Worm (Caenorhabditis elegans): ENCODE measurements around the gene F35A5.8.

The F35A5.8 gene

DNA sequence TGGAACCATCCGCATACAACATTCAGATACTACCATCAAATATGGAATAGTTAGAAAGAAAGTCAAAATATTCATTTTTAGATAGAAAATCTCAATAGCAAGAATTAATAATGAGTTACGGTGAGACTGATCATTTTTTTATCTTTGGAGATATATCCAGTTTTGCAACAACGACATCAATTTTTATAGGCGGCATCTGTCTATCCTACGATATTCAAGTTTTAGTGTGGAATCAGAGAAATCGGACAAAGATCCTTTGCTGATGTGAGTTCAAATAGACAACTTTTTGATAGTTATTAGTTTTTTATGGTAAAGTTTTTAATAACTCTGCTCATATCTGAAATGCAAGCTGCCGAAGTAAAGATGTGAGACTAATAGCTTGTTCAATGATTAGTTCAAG is 36.7 kb downstream of the F35A5.8 start, which contains the start of gene F47B7.4:
Gene F47B7.4, minus strand, starts transcription at position 101 of the 400 bp plus-strand sequence.
- TF ChIP-seq zip-4 (GFP tag; optimal IDR thresholded peaks at IDR 0.05): no peak
- TF ChIP-seq nhr-28 (tag; optimal IDR thresholded peaks at IDR 0.05): no peak
- TF ChIP-seq rnt-1 (tag; optimal IDR thresholded peaks at IDR 0.05): no peak
- TF ChIP-seq ceh-82 (tag; optimal IDR thresholded peaks at IDR 0.05): no peak
- TF ChIP-seq lin-13 (GFP tag; optimal IDR thresholded peaks at IDR 0.05): no peak
- no peak for TF ChIP-seq nhr-19 (GFP tag; conservative IDR thresholded peaks at IDR 0.05)
- TF ChIP-seq unc-86 (tag; optimal IDR thresholded peaks at IDR 0.05): no peak
- TF ChIP-seq lin-39 (tag; optimal IDR thresholded peaks at IDR 0.05): no peak
- no peak for TF ChIP-seq snpc-4 (tag; optimal IDR thresholded peaks at IDR 0.05)
- TF ChIP-seq skn-1 (tag; optimal IDR thresholded peaks at IDR 0.05): no peak
- no peak for TF ChIP-seq unc-98 (GFP tag; IDR thresholded peaks at IDR 0.05)
- no peak for TF ChIP-seq sup-37 (GFP tag; optimal IDR thresholded peaks at IDR 0.05)
- TF ChIP-seq lin-15B (tag; optimal IDR thresholded peaks at IDR 0.05): no peak

DNA sequence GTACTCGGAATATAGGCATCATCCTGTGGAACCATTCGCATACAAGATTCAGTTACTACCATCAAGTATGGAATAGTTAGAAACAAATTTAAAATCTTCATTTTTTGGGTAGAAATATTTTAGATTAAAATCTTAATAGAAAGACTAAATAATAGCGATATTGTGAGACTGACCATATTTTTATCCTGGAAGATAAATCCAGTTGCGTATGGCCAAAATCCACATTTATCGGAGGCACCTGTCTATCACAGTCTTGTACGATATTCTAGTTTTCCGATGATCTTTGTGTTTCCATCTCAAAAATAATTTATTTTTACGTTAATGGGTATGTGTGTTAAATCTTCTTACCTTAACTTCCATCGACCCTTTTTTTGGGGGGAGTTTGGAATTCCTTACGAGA is 39.0 kb downstream of the F35A5.8 start, which contains the start of gene F47B7.3:
Gene F47B7.3, minus strand, starts transcription at position 101 of the 400 bp plus-strand sequence.
- TF ChIP-seq lin-15B (tag; optimal IDR thresholded peaks at IDR 0.05) (no peak), skn-1 (tag; optimal IDR thresholded peaks at IDR 0.05) (no peak), egl-13 (tag; optimal IDR thresholded peaks at IDR 0.05) (no peak), hlh-4 (tag; optimal IDR thresholded peaks at IDR 0.05) (no peak), nhr-84 (tag; optimal IDR thresholded peaks at IDR 0.05) (no peak), nhr-77 (tag; optimal IDR thresholded peaks at IDR 0.05) (no peak), ztf-11 (tag; optimal IDR thresholded peaks at IDR 0.05) (no peak), efl-3 (GFP tag; optimal IDR thresholded peaks at IDR 0.05) (no peak), blmp-1 (tag; optimal IDR thresholded peaks at IDR 0.05) (no peak), zip-4 (GFP tag; optimal IDR thresholded peaks at IDR 0.05) (no peak)

DNA sequence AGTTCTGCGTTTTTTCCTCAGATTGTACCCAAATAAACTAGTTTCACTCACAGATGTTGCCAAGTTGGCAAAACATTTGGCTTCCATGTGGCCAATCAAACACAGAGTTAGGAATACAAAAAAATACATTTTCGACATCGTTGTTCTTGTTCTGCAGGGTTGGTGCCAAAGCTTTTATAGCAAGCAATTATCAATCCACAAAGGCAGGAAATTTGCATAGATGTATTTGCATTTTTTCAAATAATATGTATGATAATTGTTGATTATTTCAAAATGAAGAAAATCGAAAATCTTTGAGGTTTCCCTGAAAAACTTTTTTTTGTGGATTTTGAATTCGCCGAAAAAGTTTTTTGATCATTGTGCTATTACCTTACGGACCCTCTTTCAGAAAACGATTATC is 40.9 kb downstream of the F35A5.8 start, which contains the start of gene T14G12.11:
Gene T14G12.11, minus strand, starts transcription at position 138 of the 400 bp plus-strand sequence.
- TF ChIP-seq aha-1 (tag; optimal IDR thresholded peaks at IDR 0.05) (no peak), nhr-20 (tag; optimal IDR thresholded peaks at IDR 0.05) (no peak), unc-62 (GFP tag; optimal IDR thresholded peaks at IDR 0.05) (no peak), nhr-28 (tag; optimal IDR thresholded peaks at IDR 0.05) (no peak), mep-1 (tag; optimal IDR thresholded peaks at IDR 0.05) (no peak), unc-86 (tag; optimal IDR thresholded peaks at IDR 0.05) (no peak), hlh-17 (GFP tag; optimal IDR thresholded peaks at IDR 0.05; ENCODE audit: borderline replicate concordance) (no peak)

DNA sequence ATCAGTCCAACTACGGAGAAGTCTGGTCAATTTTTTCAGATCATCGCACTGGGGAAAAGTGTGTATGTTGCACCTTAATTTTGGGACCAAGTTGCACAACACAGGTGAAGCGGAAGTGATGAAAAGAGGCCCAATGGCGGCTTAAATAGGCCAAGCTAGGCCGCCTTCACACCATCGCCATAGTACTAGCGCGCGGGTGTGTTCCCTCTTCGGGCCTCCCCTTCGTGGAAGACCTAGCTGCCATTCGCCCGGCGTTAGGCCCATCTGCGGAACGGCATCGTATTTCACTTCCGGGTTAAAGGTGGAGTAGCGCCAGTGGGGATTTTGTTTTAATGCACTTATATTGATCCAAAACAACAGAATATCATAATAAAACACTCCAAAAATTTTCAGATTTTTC is 43.4 kb downstream of the F35A5.8 start:
- no peak for TF ChIP-seq vab-15 (tag; optimal IDR thresholded peaks at IDR 0.05)
- no peak for TF ChIP-seq jun-1 (tag; optimal IDR thresholded peaks at IDR 0.05)
- no peak for TF ChIP-seq tlp-1 (tag; optimal IDR thresholded peaks at IDR 0.05)
- TF ChIP-seq unc-130 (tag; optimal IDR thresholded peaks at IDR 0.05): no peak
- no peak for TF ChIP-seq elt-3 (tag; optimal IDR thresholded peaks at IDR 0.05)
- no peak for TF ChIP-seq egl-13 (tag; optimal IDR thresholded peaks at IDR 0.05)
- no peak for TF ChIP-seq dsc-1 (tag; optimal IDR thresholded peaks at IDR 0.05)
- no peak for TF ChIP-seq C04F5.9 (tag; optimal IDR thresholded peaks at IDR 0.05)
- TF ChIP-seq pax-3 (tag; optimal IDR thresholded peaks at IDR 0.05): no peak
- no peak for TF ChIP-seq swsn-7 (tag; optimal IDR thresholded peaks at IDR 0.05)
- no peak for TF ChIP-seq skn-1 (tag; optimal IDR thresholded peaks at IDR 0.05)
- no peak for TF ChIP-seq nhr-237 (tag; optimal IDR thresholded peaks at IDR 0.05)

DNA sequence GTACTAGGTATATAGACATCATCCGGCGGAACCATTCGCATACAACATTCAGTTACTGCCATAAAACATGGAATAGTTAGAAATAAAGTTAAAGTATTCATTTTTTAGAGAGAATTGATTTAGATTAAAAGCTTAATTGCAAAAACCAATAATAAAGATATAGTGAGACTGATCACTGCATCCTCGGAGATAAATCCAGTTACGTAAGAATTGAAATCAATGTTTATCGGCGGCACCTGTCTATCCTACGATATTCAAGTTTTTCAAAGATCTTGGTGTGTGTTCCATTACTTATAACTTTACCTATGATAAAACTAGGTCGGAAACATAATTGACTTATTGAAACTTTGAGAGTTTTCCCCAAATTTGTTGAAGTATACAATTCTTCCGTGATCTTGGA is 43.9 kb downstream of the F35A5.8 start, which contains the start of gene T14G12.6:
Gene T14G12.6, minus strand, starts transcription at position 101 of the 400 bp plus-strand sequence.
- TF ChIP-seq mdl-1 (tag; optimal IDR thresholded peaks at IDR 0.05): no peak

All from whole organism, L1 larva.